Worm (Caenorhabditis elegans): Measurements from ENCODE around the gene vglu-3.

Gene vglu-3

ce11 chrIII:10332560-10332959 is 32.4 kb downstream of the vglu-3 start, which contains the start of gene T07C4.12:
Gene T07C4.12 (minus strand): TSS chrIII:10332660.
- TF ChIP-seq mab-5 (tag; optimal IDR thresholded peaks at IDR 0.05) = no peak
- TF ChIP-seq unc-120 (tag; optimal IDR thresholded peaks at IDR 0.05; ENCODE audit: poor library complexity, severe bottlenecking) = no peak
- TF ChIP-seq M03D4.4 (tag; optimal IDR thresholded peaks at IDR 0.05) = no peak
- no peak for TF ChIP-seq ztf-11 (tag; optimal IDR thresholded peaks at IDR 0.05)
- TF ChIP-seq ham-2 (GFP tag; optimal IDR thresholded peaks at IDR 0.05) = no peak
- no peak for TF ChIP-seq cnd-1 (tag; optimal IDR thresholded peaks at IDR 0.05)
- no peak for TF ChIP-seq ceh-39 (tag; optimal IDR thresholded peaks at IDR 0.05)
- TF ChIP-seq nhr-76 (tag; optimal IDR thresholded peaks at IDR 0.05) = no peak

- TF ChIP-seq sptf-1 (tag; optimal IDR thresholded peaks at IDR 0.05) (peak; percentile 76), lsy-2 (tag; optimal IDR thresholded peaks at IDR 0.05) (peak; percentile 75), ceh-43 (GFP tag; optimal IDR thresholded peaks at IDR 0.05) (no peak), nhr-76 (tag; optimal IDR thresholded peaks at IDR 0.05) (no peak), nhr-2 (tag; optimal IDR thresholded peaks at IDR 0.05) (no peak), snpc-4 (tag; optimal IDR thresholded peaks at IDR 0.05) (no peak), M03D4.4 (tag; optimal IDR thresholded peaks at IDR 0.05) (peak; percentile 65), ceh-39 (tag; optimal IDR thresholded peaks at IDR 0.05) (no peak), sem-2 (GFP tag; optimal IDR thresholded peaks at IDR 0.05) (no peak), lin-13 (tag; optimal IDR thresholded peaks at IDR 0.05) (peak; percentile 67), nhr-28 (tag; optimal IDR thresholded peaks at IDR 0.05) (no peak), lin-32 (GFP tag; optimal IDR thresholded peaks at IDR 0.05) (no peak), ham-2 (GFP tag; optimal IDR thresholded peaks at IDR 0.05) (no peak), unc-120 (tag; optimal IDR thresholded peaks at IDR 0.05; ENCODE audit: poor library complexity, severe bottlenecking) (no peak), flh-1 (GFP tag; optimal IDR thresholded peaks at IDR 0.05) (no peak), hlh-1 (tag; optimal IDR thresholded peaks at IDR 0.05) (peak; percentile 73), unc-39 (tag; optimal IDR thresholded peaks at IDR 0.05) (no peak), pha-4 (tag; optimal IDR thresholded peaks at IDR 0.05) (peak; percentile 72), mls-2 (tag; optimal IDR thresholded peaks at IDR 0.05) (peak; percentile 42), mep-1 (tag; optimal IDR thresholded peaks at IDR 0.05) (peak; percentile 61), nhr-237 (tag; optimal IDR thresholded peaks at IDR 0.05) (peak; percentile 28), blmp-1 (tag; optimal IDR thresholded peaks at IDR 0.05) (no peak), cnd-1 (tag; optimal IDR thresholded peaks at IDR 0.05) (no peak), mab-5 (tag; optimal IDR thresholded peaks at IDR 0.05) (peak; percentile 8), elt-1 (tag; optimal IDR thresholded peaks at IDR 0.05; ENCODE audit: borderline replicate concordance, insufficient read depth) (no peak), ceh-83 (GFP tag; optimal IDR thresholded peaks at IDR 0.05) (no peak), tbx-8 (GFP tag; optimal IDR thresholded peaks at IDR 0.05) (no peak), zip-8 (tag; optimal IDR thresholded peaks at IDR 0.05) (no peak), unc-62 (GFP tag; optimal IDR thresholded peaks at IDR 0.05) (no peak), drap-1 (GFP tag; optimal IDR thresholded peaks at IDR 0.05) (peak; percentile 5), ces-1 (GFP tag; optimal IDR thresholded peaks at IDR 0.05) (peak; percentile 3), nhr-12 (tag; optimal IDR thresholded peaks at IDR 0.05) (no peak), ztf-11 (tag; optimal IDR thresholded peaks at IDR 0.05) (peak; percentile 17), bed-3 (GFP tag; optimal IDR thresholded peaks at IDR 0.05) (no peak), elt-3 (tag; optimal IDR thresholded peaks at IDR 0.05) (no peak)
Observed at ce11 chrIII:10333961-10334542, 33.9 kb downstream of the vglu-3 start, which contains the start of the genes jmjd-4 and mev-1. Gene jmjd-4 (minus strand): TSS chrIII:10334018. Gene mev-1 (plus strand): TSS chrIII:10334277.

DNA sequence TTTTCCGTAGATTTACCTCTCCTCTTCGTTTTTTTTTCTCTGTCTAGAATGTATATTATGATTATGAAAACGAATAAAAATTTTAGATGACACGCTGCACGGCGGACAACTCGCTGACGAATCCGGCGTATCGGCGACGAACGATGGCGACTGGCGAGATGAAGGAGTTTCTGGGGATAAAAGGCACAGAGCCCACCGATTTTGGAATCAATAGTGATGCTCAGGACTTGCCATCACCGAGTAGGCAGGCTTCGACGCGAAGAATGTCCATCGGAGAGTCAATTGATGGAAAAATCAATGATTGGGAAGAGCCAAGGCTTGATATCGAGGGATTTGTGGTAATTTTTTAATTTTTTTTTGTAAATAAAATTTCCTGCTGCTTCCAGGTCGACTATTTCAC is 34.9 kb downstream of the vglu-3 start, which contains the start of gene ced-9:
Gene ced-9, plus strand, starts transcription at position 87 of the 400 bp plus-strand sequence.
- TF ChIP-seq sem-2 (GFP tag; optimal IDR thresholded peaks at IDR 0.05) (no peak), M03D4.4 (tag; optimal IDR thresholded peaks at IDR 0.05) (no peak), ham-2 (GFP tag; optimal IDR thresholded peaks at IDR 0.05) (no peak), mab-5 (tag; optimal IDR thresholded peaks at IDR 0.05) (no peak), nhr-28 (tag; optimal IDR thresholded peaks at IDR 0.05) (no peak), nhr-12 (tag; optimal IDR thresholded peaks at IDR 0.05) (no peak), nhr-2 (tag; optimal IDR thresholded peaks at IDR 0.05) (no peak), hlh-1 (tag; optimal IDR thresholded peaks at IDR 0.05) (no peak), bed-3 (GFP tag; optimal IDR thresholded peaks at IDR 0.05) (no peak), nhr-76 (tag; optimal IDR thresholded peaks at IDR 0.05) (no peak), unc-39 (tag; optimal IDR thresholded peaks at IDR 0.05) (no peak), nhr-237 (tag; optimal IDR thresholded peaks at IDR 0.05) (no peak), tbx-8 (GFP tag; optimal IDR thresholded peaks at IDR 0.05) (no peak)

Measured in whole organism, mixed stage, embryonic.